Fruit fly (Drosophila melanogaster) whole organism, wandering third instar larva: ENCODE measurements around the gene CG43935.
A peak's percentile ranks its signal among the peaks of the same experiment; 100 is the strongest.

Experiments
- Abd-B ChIP-seq: fragments of >200 bp; optimal IDR thresholded peaks from 2 replicates; lab custom pipeline; 2017; ENCODE audit warnings: missing biosample characterization, missing genetic modification characterization
- CG32264 ChIP-seq: fragments of 200-800 bp; sonication (Bioruptor generic); optimal IDR thresholded peaks from 2 replicates; lab custom pipeline; 2016; ENCODE audit warnings: missing biosample characterization, missing genetic modification characterization
- CG9705 ChIP-seq: fragments of 200-800 bp; sonication (Bioruptor generic); optimal IDR thresholded peaks from 2 replicates; lab custom pipeline; 2018; ENCODE audit warnings: missing biosample characterization, mild to moderate bottlenecking, missing genetic modification characterization
- CrebA ChIP-seq: fragments of 200-800 bp; sonication (Bioruptor generic); optimal IDR thresholded peaks from 2 replicates; lab custom pipeline; 2016; ENCODE audit warnings: missing biosample characterization, mild to moderate bottlenecking, missing genetic modification characterization, borderline replicate concordance
- Dfd ChIP-seq: fragments of >200 bp; optimal IDR thresholded peaks from 2 replicates; lab custom pipeline; 2017; ENCODE audit warnings: missing biosample characterization, missing genetic modification characterization
- Dif ChIP-seq: fragments of 200-275, 200-300 bp; sonication (Bioruptor generic); optimal IDR thresholded peaks from 2 replicates; lab custom pipeline; 2018; ENCODE audit warnings: missing biosample characterization, missing genetic modification characterization; ENCODE audit not compliant: partially characterized antibody
- GATAd ChIP-seq: sonication (Bioruptor generic); optimal IDR thresholded peaks from 2 replicates; lab custom pipeline; 2016; ENCODE audit warnings: missing biosample characterization, missing genetic modification characterization
- HLH106 ChIP-seq: fragments of 200-800 bp; optimal IDR thresholded peaks from 3 replicates; lab custom pipeline; 2019; ENCODE audit warnings: missing biosample characterization, mild to moderate bottlenecking, missing genetic modification characterization, moderate library complexity
- Hnf4 ChIP-seq: fragments of 200-800 bp; sonication (Bioruptor generic); optimal IDR thresholded peaks from 2 replicates; lab custom pipeline; 2016; ENCODE audit warnings: missing biosample characterization, mild to moderate bottlenecking, missing genetic modification characterization
- Hr78 ChIP-seq: fragments of >200 bp; optimal IDR thresholded peaks from 2 replicates; lab custom pipeline; 2017; ENCODE audit warnings: missing biosample characterization, missing genetic modification characterization
- Hr83 ChIP-seq: fragments of 200-300 bp; sonication (Bioruptor generic); optimal IDR thresholded peaks from 2 replicates; lab custom pipeline; 2016; ENCODE audit warnings: missing biosample characterization, mild to moderate bottlenecking, missing genetic modification characterization, moderate library complexity; ENCODE audit not compliant: poor library complexity, severe bottlenecking
- Jra ChIP-seq: sonication (Bioruptor generic); optimal IDR thresholded peaks from 2 replicates; lab custom pipeline; 2016; ENCODE audit warnings: missing biosample characterization, missing genetic modification characterization
- Mio ChIP-seq: sonication (Bioruptor generic); optimal IDR thresholded peaks from 2 replicates; lab custom pipeline; 2016; ENCODE audit warnings: missing biosample characterization, missing genetic modification characterization
- Myc ChIP-seq: fragments of >200 bp; optimal IDR thresholded peaks from 2 replicates; lab custom pipeline; 2017
- N ChIP-seq: fragments of >200 bp; optimal IDR thresholded peaks from 2 replicates; lab custom pipeline; 2018; ENCODE audit warnings: missing biosample characterization, missing external identifiers, missing genetic modification characterization
- OdsH ChIP-seq: fragments of 200-800 bp; sonication (Bioruptor generic); optimal IDR thresholded peaks from 2 replicates; lab custom pipeline; 2016; ENCODE audit warnings: missing biosample characterization, mild to moderate bottlenecking, missing genetic modification characterization
- Rel ChIP-seq, 2 experiments: fragments of 200-800 bp; sonication (Bioruptor generic) in 1 of 2; optimal IDR thresholded peaks; 2 replicates in 1 of 2; 3 replicates in 1 of 2; lab custom pipeline; 2016 to 2019; ENCODE audit warnings: mild to moderate bottlenecking in 2 of 2, missing biosample characterization in 2 of 2, missing genetic modification characterization in 2 of 2, moderate library complexity in 1 of 2
- Sp1 ChIP-seq: fragments of 200-800 bp; sonication (Bioruptor generic); optimal IDR thresholded peaks from 3 replicates; lab custom pipeline; 2019; ENCODE audit warnings: missing biosample characterization, mild to moderate bottlenecking, missing genetic modification characterization, moderate library complexity
- Vsx2 ChIP-seq: fragments of 200-300, 225-300 bp; sonication (Bioruptor generic); optimal IDR thresholded peaks from 2 replicates; lab custom pipeline; 2018; ENCODE audit warnings: missing biosample characterization, missing genetic modification characterization; ENCODE audit not compliant: partially characterized antibody
- br ChIP-seq: fragments of 200-800 bp; sonication (Bioruptor generic); optimal IDR thresholded peaks from 2 replicates; lab custom pipeline; 2016; ENCODE audit warnings: missing biosample characterization, missing genetic modification characterization
- dl ChIP-seq, 2 experiments: fragments of 175-275, 200-275 bp in 1 of 2; fragments of 200-275 bp in 1 of 2; sonication (Bioruptor generic); optimal IDR thresholded peaks; lab custom pipeline; 2018; ENCODE audit warnings: mild to moderate bottlenecking in 2 of 2, missing biosample characterization in 2 of 2, missing genetic modification characterization in 2 of 2, moderate library complexity in 2 of 2; ENCODE audit not compliant: partially characterized antibody in 2 of 2, insufficient read depth in 1 of 2
- dmrt93B ChIP-seq: fragments of 200-800 bp; sonication (Bioruptor generic); optimal IDR thresholded peaks from 2 replicates; lab custom pipeline; 2018; ENCODE audit warnings: missing biosample characterization, mild to moderate bottlenecking, missing genetic modification characterization
- dsf ChIP-seq: sonication (Bioruptor generic); optimal IDR thresholded peaks from 2 replicates; lab custom pipeline; 2016; ENCODE audit warnings: missing biosample characterization, missing genetic modification characterization, borderline replicate concordance
- ey ChIP-seq: fragments of 200-800 bp; sonication (Bioruptor generic); optimal IDR thresholded peaks from 2 replicates; lab custom pipeline; 2016; ENCODE audit warnings: missing biosample characterization, missing genetic modification characterization
- foxo ChIP-seq, 2 experiments: fragments of 200-800 bp; sonication (Bioruptor generic); optimal IDR thresholded peaks; 2 replicates in 1 of 2; 3 replicates in 1 of 2; lab custom pipeline; 2016 to 2017; ENCODE audit warnings: missing biosample characterization in 2 of 2, missing genetic modification characterization in 2 of 2
- fru ChIP-seq: fragments of 200-800 bp; sonication (Bioruptor generic); optimal IDR thresholded peaks from 3 replicates; lab custom pipeline; 2016; ENCODE audit warnings: missing biosample characterization, mild to moderate bottlenecking, missing genetic modification characterization
- jim ChIP-seq: fragments of 175-275, 200-325 bp; sonication (Bioruptor generic); optimal IDR thresholded peaks from 2 replicates; lab custom pipeline; 2016; ENCODE audit warnings: missing biosample characterization, mild to moderate bottlenecking, missing genetic modification characterization
- lola ChIP-seq: fragments of >200 bp; optimal IDR thresholded peaks from 2 replicates; lab custom pipeline; 2017; ENCODE audit warnings: missing biosample characterization, missing genetic modification characterization
- pan ChIP-seq: fragments of >200 bp; optimal IDR thresholded peaks from 2 replicates; lab custom pipeline; 2017
- psq ChIP-seq: fragments of 200-800 bp; sonication (Bioruptor generic); optimal IDR thresholded peaks from 3 replicates; lab custom pipeline; 2017; ENCODE audit warnings: missing biosample characterization, mild to moderate bottlenecking, missing genetic modification characterization, moderate library complexity
- rgr ChIP-seq: fragments of 200-800 bp; sonication (Bioruptor generic); optimal IDR thresholded peaks from 3 replicates; lab custom pipeline; 2016; ENCODE audit warnings: missing biosample characterization, mild to moderate bottlenecking, missing genetic modification characterization
- sv ChIP-seq: fragments of 200-800 bp; sonication (Bioruptor generic); optimal IDR thresholded peaks from 3 replicates; lab custom pipeline; 2016; ENCODE audit warnings: missing biosample characterization, missing genetic modification characterization
- tai ChIP-seq: sonication (Bioruptor generic); optimal IDR thresholded peaks from 2 replicates; lab custom pipeline; 2016; ENCODE audit warnings: missing biosample characterization, missing genetic modification characterization
- usp ChIP-seq: fragments of >200 bp; optimal IDR thresholded peaks from 2 replicates; lab custom pipeline; 2017; ENCODE audit warnings: missing biosample characterization, missing genetic modification characterization
- woc ChIP-seq: sonication (Bioruptor generic); optimal IDR thresholded peaks from 2 replicates; lab custom pipeline; 2016; ENCODE audit warnings: missing biosample characterization, mild to moderate bottlenecking, missing genetic modification characterization

CG43935 gene

dm6 chr3R:27105439-27105838 lies 40.2 kb downstream of the CG43935 start:
- no peak for TF ChIP-seq Jra (GFP tag; lab: Kevin White, UChicago)
- TF ChIP-seq HLH106 (tag; lab: Kevin White, UChicago), result no peak
- no peak for TF ChIP-seq Hr78 (GFP tag; lab: Kevin White, UChicago)
- TF ChIP-seq br (GFP tag; lab: Kevin White, UChicago), result no peak
- TF ChIP-seq psq, result no peak
- no peak for TF ChIP-seq CrebA (GFP tag; lab: Kevin White, UChicago)
- TF ChIP-seq Mio (GFP tag; lab: Kevin White, UChicago), result no peak
- TF ChIP-seq GATAd (GFP tag; lab: Kevin White, UChicago), result no peak
- TF ChIP-seq Hr83, result no peak
- no peak for TF ChIP-seq usp (GFP tag; lab: Kevin White, UChicago)
- no peak for TF ChIP-seq pan (lab: Kevin White, UChicago)
- TF ChIP-seq Hnf4, result no peak
- TF ChIP-seq Dfd (GFP tag; lab: Kevin White, UChicago), result no peak
- TF ChIP-seq dsf (GFP tag; lab: Kevin White, UChicago), result no peak

- TF ChIP-seq Rel (GFP tag; optimal IDR thresholded peaks at IDR 0.05; lab: Kevin White, UChicago) (no peak), Rel (tag; optimal IDR thresholded peaks at IDR 0.05; lab: Kevin White, UChicago) (peak; percentile 66), Abd-B (GFP tag; lab: Kevin White, UChicago) (no peak)
These were observed 41.0 kb downstream of the CG43935 start, which contains the start of gene CAH9 for dm6 chr3R:27106134-27106694. Gene CAH9 (minus strand): TSS chr3R:27106184.

dm6 chr3R:27108111-27108510 lies 42.9 kb downstream of the CG43935 start:
- no peak for TF ChIP-seq Myc (lab: Kevin White, UChicago)
- TF ChIP-seq fru (GFP tag; lab: Kevin White, UChicago), result no peak
- TF ChIP-seq Rel (GFP tag; optimal IDR thresholded peaks at IDR 0.05; lab: Kevin White, UChicago), result no peak
- TF ChIP-seq Rel (tag; optimal IDR thresholded peaks at IDR 0.05; lab: Kevin White, UChicago), result no peak
- no peak for TF ChIP-seq OdsH
- no peak for TF ChIP-seq ey (GFP tag; lab: Kevin White, UChicago)
- TF ChIP-seq Mio (GFP tag; lab: Kevin White, UChicago), result no peak
- no peak for TF ChIP-seq br (GFP tag; lab: Kevin White, UChicago)
- no peak for TF ChIP-seq lola (GFP tag; lab: Kevin White, UChicago)
- no peak for TF ChIP-seq Jra (GFP tag; lab: Kevin White, UChicago)
- no peak for TF ChIP-seq Hr78 (GFP tag; lab: Kevin White, UChicago)
- TF ChIP-seq CG9705, result no peak
- no peak for TF ChIP-seq usp (GFP tag; lab: Kevin White, UChicago)
- TF ChIP-seq woc (GFP tag; lab: Kevin White, UChicago), result no peak

dm6 chr3R:27109458-27109857 lies 44.2 kb downstream of the CG43935 start:
- TF ChIP-seq dmrt93B (GFP tag; lab: Kevin White, UChicago) (no peak), Sp1 (GFP tag; lab: Kevin White, UChicago) (no peak), Hr83 (no peak), woc (GFP tag; lab: Kevin White, UChicago) (no peak), tai (GFP tag; lab: Kevin White, UChicago) (no peak)

- TF ChIP-seq Mio (GFP tag; lab: Kevin White, UChicago), result peak; percentile 76
- peak; percentile 76 for TF ChIP-seq Rel (GFP tag; optimal IDR thresholded peaks at IDR 0.05; lab: Kevin White, UChicago)
- peak; percentile 67 for TF ChIP-seq Rel (tag; optimal IDR thresholded peaks at IDR 0.05; lab: Kevin White, UChicago)
- no peak for TF ChIP-seq N (GFP tag; lab: Kevin White, UChicago)
- TF ChIP-seq OdsH, result peak; percentile 89
- TF ChIP-seq rgr (GFP tag; lab: Kevin White, UChicago), result peak; percentile 92
- no peak for TF ChIP-seq jim
- TF ChIP-seq usp (GFP tag; lab: Kevin White, UChicago), result no peak
- TF ChIP-seq dmrt93B (GFP tag; lab: Kevin White, UChicago), result peak; percentile 81
- TF ChIP-seq br (GFP tag; lab: Kevin White, UChicago), result peak; percentile 90
- no peak for TF ChIP-seq pan (lab: Kevin White, UChicago)
- TF ChIP-seq Dif (GFP tag; lab: Kevin White, UChicago), result no peak
- TF ChIP-seq lola (GFP tag; lab: Kevin White, UChicago), result no peak
- peak; percentile 91 for TF ChIP-seq Hr83
- no peak for TF ChIP-seq Hnf4
- no peak for TF ChIP-seq CrebA (GFP tag; lab: Kevin White, UChicago)
- peak; percentile 7 for TF ChIP-seq GATAd (GFP tag; lab: Kevin White, UChicago)
- peak; percentile 87 for TF ChIP-seq fru (GFP tag; lab: Kevin White, UChicago)
- no peak for TF ChIP-seq dsf (GFP tag; lab: Kevin White, UChicago)
- peak; percentile 66 for TF ChIP-seq CG32264 (GFP tag; lab: Kevin White, UChicago)
- no peak for TF ChIP-seq dl (GFP tag; optimal IDR thresholded peaks at IDR 0.05; lab: Kevin White, UChicago; ENCODE audit: insufficient read depth in 1 of 2, partially characterized antibody in 2 of 2)
- TF ChIP-seq foxo (GFP tag; optimal IDR thresholded peaks at IDR 0.05; lab: Kevin White, UChicago), result peak; percentile 35 to 92
- TF ChIP-seq sv (GFP tag; lab: Kevin White, UChicago), result peak; percentile 88
- TF ChIP-seq psq, result peak; percentile 98
- TF ChIP-seq Vsx2 (GFP tag; lab: Kevin White, UChicago), result no peak
- peak; percentile 88 for TF ChIP-seq Sp1 (GFP tag; lab: Kevin White, UChicago)
- peak; percentile 93 for TF ChIP-seq HLH106 (tag; lab: Kevin White, UChicago)
- TF ChIP-seq Dfd (GFP tag; lab: Kevin White, UChicago), result no peak
- TF ChIP-seq woc (GFP tag; lab: Kevin White, UChicago), result no peak
These were observed 46.8 kb downstream of the CG43935 start, which contains the start of the genes gb and CG5815 for dm6 chr3R:27111784-27112602. Gene gb (minus strand): TSS chr3R:27112270. Gene CG5815 (plus strand): TSS chr3R:27112566.
